Fruit fly (Drosophila melanogaster): ENCODE data around the gene CG44532.

CG44532 gene

DNA sequence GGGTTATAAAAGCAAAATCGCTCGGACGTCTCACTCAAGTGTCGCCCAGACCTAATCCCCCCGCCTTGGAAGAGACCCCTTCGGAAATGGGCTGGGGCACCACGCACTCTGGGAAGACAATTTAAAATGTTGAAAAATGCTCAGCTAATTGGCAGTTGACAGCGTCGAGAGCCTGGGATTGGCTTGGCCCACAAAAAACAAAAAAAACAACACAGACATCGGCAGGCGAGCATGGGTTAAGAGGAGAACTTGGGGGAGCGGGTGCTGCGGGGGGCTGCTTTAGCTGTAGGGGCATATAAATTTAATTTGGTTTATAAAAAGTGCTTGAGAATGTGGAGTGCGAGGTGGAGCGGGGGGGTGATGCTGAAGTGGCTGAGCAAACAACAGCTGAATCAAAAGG lies 39.4 kb upstream of the CG44532 start:
- TF ChIP-seq fd3F (GFP tag; optimal IDR thresholded peaks at IDR 0.05) (no peak), CG11695 (GFP tag; IDR thresholded peaks at IDR 0.05) (no peak), CG6683 (GFP tag; optimal IDR thresholded peaks at IDR 0.05) (no peak), dan (GFP tag; IDR thresholded peaks at IDR 0.05) (no peak), CG10654 (GFP tag; optimal IDR thresholded peaks at IDR 0.05) (no peak), abd-A (tag; optimal IDR thresholded peaks at IDR 0.05) (peak; percentile 67), CG3838 (GFP tag; optimal IDR thresholded peaks at IDR 0.05) (no peak), CG16863 (GFP tag; optimal IDR thresholded peaks at IDR 0.05) (no peak), Ets65A (GFP tag) (peak; percentile 36), sob (GFP tag; IDR thresholded peaks at IDR 0.05) (0 out of 2 replicates have a peak, but pooled peaks have one; percentile 8), Lim3 (GFP tag; IDR thresholded peaks at IDR 0.05) (no peak), HLH54F (GFP tag; optimal IDR thresholded peaks at IDR 0.05) (no peak), row (GFP tag; IDR thresholded peaks at IDR 0.05) (peak; percentile 22; the same call in 2 of the 3 replicates), Chrac-16 (GFP tag; optimal IDR thresholded peaks at IDR 0.05) (no peak), Med (GFP tag) (peak; percentile 51), CG4730 (GFP tag; IDR thresholded peaks at IDR 0.05) (no peak), Pdp1 (GFP tag; optimal IDR thresholded peaks at IDR 0.05) (peak in 1 of 2 experiments; percentile 12), CG18599 (GFP tag; optimal IDR thresholded peaks at IDR 0.05) (peak; percentile 14), ham (GFP tag; IDR thresholded peaks at IDR 0.05) (no peak), fd96Cb (tag; optimal IDR thresholded peaks at IDR 0.05) (no peak), ap (GFP tag; IDR thresholded peaks at IDR 0.05) (no peak), nau (GFP tag; optimal IDR thresholded peaks at IDR 0.05) (peak; percentile 62), kah (GFP tag; optimal IDR thresholded peaks at IDR 0.05) (no peak), Nf-YB (GFP tag; optimal IDR thresholded peaks at IDR 0.05) (peak; percentile 15), sqz (GFP tag; optimal IDR thresholded peaks at IDR 0.05) (no peak), Oli (tag; optimal IDR thresholded peaks at IDR 0.05) (no peak), CG8388 (GFP tag; optimal IDR thresholded peaks at IDR 0.05) (no peak), CG14014 (GFP tag; IDR thresholded peaks at IDR 0.05) (0 out of 2 replicates have a peak, but pooled peaks have one; percentile 7), Hr78 (GFP tag; optimal IDR thresholded peaks at IDR 0.05) (no peak), Elba2 (GFP tag; optimal IDR thresholded peaks at IDR 0.05) (no peak), cas (GFP tag; IDR thresholded peaks at IDR 0.05) (no peak), CG2712 (tag; optimal IDR thresholded peaks at IDR 0.05) (no peak), B-H1 (GFP tag; IDR thresholded peaks at IDR 0.05) (no peak), sd (tag; optimal IDR thresholded peaks at IDR 0.05) (peak; percentile 15), wdn (GFP tag; IDR thresholded peaks at IDR 0.05) (no peak), CG32767 (GFP tag; IDR thresholded peaks at IDR 0.05) (no peak), ems (GFP tag; optimal IDR thresholded peaks at IDR 0.05) (no peak), gce (GFP tag; IDR thresholded peaks at IDR 0.05) (no peak), chinmo (GFP tag; IDR thresholded peaks at IDR 0.05; ENCODE audit: partially characterized antibody) (no peak), Xrp1 (GFP tag; IDR thresholded peaks at IDR 0.05) (0 out of 2 replicates have a peak, but pooled peaks have one; percentile 4), Asciz (GFP tag; optimal IDR thresholded peaks at IDR 0.05) (no peak), Eip74EF (GFP tag; optimal IDR thresholded peaks at IDR 0.05) (no peak), CG12769 (tag; optimal IDR thresholded peaks at IDR 0.05) (peak; percentile 51), CG1024 (GFP tag; IDR thresholded peaks at IDR 0.05) (no peak), CG9876 (GFP tag; optimal IDR thresholded peaks at IDR 0.05) (no peak), sr (GFP tag; IDR thresholded peaks at IDR 0.05) (no peak), Lhr (GFP tag; optimal IDR thresholded peaks at IDR 0.05) (no peak), Bgb (GFP tag; IDR thresholded peaks at IDR 0.05; ENCODE audit: partially characterized antibody) (no peak), pb (GFP tag; optimal IDR thresholded peaks at IDR 0.05) (no peak), CG5180 (GFP tag; optimal IDR thresholded peaks at IDR 0.05) (peak; percentile 47), lab (GFP tag; optimal IDR thresholded peaks at IDR 0.05) (peak; percentile 10)
